Fruit fly (Drosophila melanogaster) whole organism, prepupa: ENCODE data around the gene nwk.

Experiments used
- Blimp-1 ChIP-seq: fragments of 200-800 bp; sonication (Bioruptor generic); optimal IDR thresholded peaks from 3 replicates; lab custom pipeline; 2017; ENCODE audit warnings: missing biosample characterization, missing genetic modification characterization, mild to moderate bottlenecking, moderate library complexity, missing genetic modification reagents
- CG10631 ChIP-seq: fragments of 200-800 bp; sonication (Bioruptor generic); optimal IDR thresholded peaks from 2 replicates; lab custom pipeline; 2016; ENCODE audit warnings: missing biosample characterization, missing genetic modification characterization
- CG10669 ChIP-seq: fragments of 200-800 bp; sonication (Bioruptor generic); optimal IDR thresholded peaks from 3 replicates; lab custom pipeline; 2018; ENCODE audit warnings: missing biosample characterization, mild to moderate bottlenecking, missing genetic modification characterization, moderate library complexity
- CG11902 ChIP-seq: fragments of 200-800 bp; sonication (Bioruptor generic); optimal IDR thresholded peaks from 3 replicates; lab custom pipeline; 2016; ENCODE audit warnings: missing biosample characterization, missing genetic modification characterization
- CG15336 ChIP-seq: fragments of 200-800 bp; sonication (Bioruptor generic); IDR thresholded peaks from 2 replicates; pipeline ENCODE4 v1.3.6; 2022; ENCODE audit warnings: missing biosample characterization, missing genetic modification characterization
- CG3032 ChIP-seq: fragments of 200-800 bp; optimal IDR thresholded peaks from 2 replicates; lab custom pipeline; 2019; ENCODE audit warnings: missing biosample characterization, mild to moderate bottlenecking, missing genetic modification characterization, moderate library complexity
- CG31627 ChIP-seq: fragments of 200-800 bp; sonication (Bioruptor generic); optimal IDR thresholded peaks from 3 replicates; lab custom pipeline; 2016; ENCODE audit warnings: missing biosample characterization, missing genetic modification characterization
- CG32006 ChIP-seq: fragments of 200-800 bp; sonication (Bioruptor generic); optimal IDR thresholded peaks from 3 replicates; lab custom pipeline; 2017; ENCODE audit warnings: missing biosample characterization, mild to moderate bottlenecking, missing genetic modification characterization
- CG34406 ChIP-seq: fragments of 200-800 bp; sonication (Bioruptor generic); optimal IDR thresholded peaks from 3 replicates; lab custom pipeline; 2016; ENCODE audit warnings: missing biosample characterization, missing genetic modification characterization
- CG6163 ChIP-seq: fragments of 200-800 bp; sonication (Bioruptor generic); IDR thresholded peaks from 3 replicates; pipeline ENCODE4 v1.3.6; 2022; ENCODE audit warnings: missing biosample characterization, missing genetic modification characterization
- CG6854 ChIP-seq: fragments of 200-800 bp; sonication (Bioruptor generic); optimal IDR thresholded peaks from 2 replicates; lab custom pipeline; 2017; ENCODE audit warnings: missing biosample characterization, mild to moderate bottlenecking, missing genetic modification characterization
- CG7368 ChIP-seq: fragments of 200-800 bp; sonication (Bioruptor generic); optimal IDR thresholded peaks from 3 replicates; lab custom pipeline; 2016; ENCODE audit warnings: missing biosample characterization, missing genetic modification characterization
- CG8119 ChIP-seq: fragments of 200-800 bp; sonication (Bioruptor generic); IDR thresholded peaks from 3 replicates; pipeline ENCODE4 v1.3.6; 2022; ENCODE audit warnings: missing biosample characterization, missing genetic modification characterization
- Eip75B ChIP-seq: fragments of 200-800 bp; sonication (Bioruptor generic); optimal IDR thresholded peaks from 3 replicates; lab custom pipeline; 2016; ENCODE audit warnings: missing biosample characterization, missing genetic modification characterization
- Eip78C ChIP-seq: fragments of 200-800 bp; sonication (Bioruptor generic); peaks from one replicate; lab custom pipeline; 2016; ENCODE audit warnings: missing biosample characterization, missing genetic modification characterization
- Eip93F ChIP-seq: fragments of 200-800 bp; sonication (Bioruptor generic); optimal IDR thresholded peaks from 2 replicates; lab custom pipeline; 2016; ENCODE audit warnings: missing biosample characterization, mild to moderate bottlenecking, missing genetic modification characterization
- Ets21C ChIP-seq: fragments of 200-800 bp; sonication (Bioruptor generic); optimal IDR thresholded peaks from 3 replicates; lab custom pipeline; 2016; ENCODE audit warnings: missing biosample characterization, missing genetic modification characterization
- Ets96B ChIP-seq: fragments of 200-800 bp; optimal IDR thresholded peaks from 2 replicates; lab custom pipeline; 2019; ENCODE audit warnings: missing biosample characterization, mild to moderate bottlenecking, missing genetic modification characterization, moderate library complexity
- Hr4 ChIP-seq: fragments of 200-800 bp; sonication (Bioruptor generic); optimal IDR thresholded peaks from 3 replicates; lab custom pipeline; 2016; ENCODE audit warnings: missing biosample characterization, missing genetic modification characterization
- Lpt ChIP-seq: fragments of 200-800 bp; sonication (Bioruptor generic); optimal IDR thresholded peaks from 3 replicates; lab custom pipeline; 2016; ENCODE audit warnings: missing biosample characterization, missing genetic modification characterization
- Met ChIP-seq: fragments of 200-800 bp; sonication (Bioruptor generic); optimal IDR thresholded peaks from 3 replicates; lab custom pipeline; 2016; ENCODE audit warnings: missing biosample characterization, missing genetic modification characterization
- Smox ChIP-seq: fragments of 200-800 bp; sonication (Bioruptor generic); optimal IDR thresholded peaks from 3 replicates; lab custom pipeline; 2016; ENCODE audit warnings: missing biosample characterization, missing genetic modification characterization
- Sox14 ChIP-seq: fragments of 200-800 bp; sonication (Bioruptor generic); optimal IDR thresholded peaks from 3 replicates; lab custom pipeline; 2016; ENCODE audit warnings: missing biosample characterization, missing genetic modification characterization
- acj6 ChIP-seq: fragments of 200-800 bp; sonication (Bioruptor generic); optimal IDR thresholded peaks from 3 replicates; lab custom pipeline; 2016; ENCODE audit warnings: missing biosample characterization, missing genetic modification characterization
- dac ChIP-seq: fragments of 200-800 bp; sonication (Bioruptor generic); optimal IDR thresholded peaks from 2 replicates; lab custom pipeline; 2017; ENCODE audit warnings: missing biosample characterization, mild to moderate bottlenecking, missing genetic modification characterization
- dsx ChIP-seq: fragments of 200-800 bp; optimal IDR thresholded peaks from 3 replicates; lab custom pipeline; 2019; ENCODE audit warnings: missing biosample characterization, mild to moderate bottlenecking, missing genetic modification characterization, moderate library complexity; ENCODE audit not compliant: poor library complexity, severe bottlenecking
- eg ChIP-seq: fragments of 200-800 bp; sonication (Bioruptor generic); IDR thresholded peaks from 3 replicates; pipeline ENCODE4 v1.3.6; 2022; ENCODE audit warnings: missing biosample characterization, missing genetic modification characterization
- esn ChIP-seq: fragments of 200-800 bp; sonication (Bioruptor generic); optimal IDR thresholded peaks from 2 replicates; lab custom pipeline; 2016; ENCODE audit warnings: missing biosample characterization, mild to moderate bottlenecking, missing genetic modification characterization, moderate library complexity
- fd85E ChIP-seq: fragments of 200-800 bp; sonication (Bioruptor generic); optimal IDR thresholded peaks from 3 replicates; lab custom pipeline; 2016; ENCODE audit warnings: missing biosample characterization, missing genetic modification characterization
- fkh ChIP-seq: fragments of 200-800 bp; sonication (Bioruptor generic); optimal IDR thresholded peaks from 3 replicates; lab custom pipeline; 2017; ENCODE audit warnings: missing biosample characterization, mild to moderate bottlenecking, missing genetic modification characterization, moderate library complexity
- lz ChIP-seq: fragments of 200-800 bp; sonication (Bioruptor generic); optimal IDR thresholded peaks from 3 replicates; lab custom pipeline; 2016; ENCODE audit warnings: missing biosample characterization, missing genetic modification characterization
- pdm3 ChIP-seq: fragments of 200-800 bp; sonication (Bioruptor generic); optimal IDR thresholded peaks from 3 replicates; lab custom pipeline; 2016; ENCODE audit warnings: missing biosample characterization, missing genetic modification characterization
- salr ChIP-seq, 2 experiments: fragments of 200-800 bp; sonication (Bioruptor generic); optimal IDR thresholded peaks; 3 replicates each; lab custom pipeline; 2016 to 2018; ENCODE audit warnings: missing biosample characterization in 2 of 2, missing genetic modification characterization in 2 of 2, mild to moderate bottlenecking in 1 of 2
- spab ChIP-seq: fragments of 200-800 bp; sonication (Bioruptor generic); optimal IDR thresholded peaks from 2 replicates; lab custom pipeline; 2017; ENCODE audit warnings: missing biosample characterization, mild to moderate bottlenecking, missing genetic modification characterization, missing genetic modification reagents
- svp ChIP-seq: fragments of 200-800 bp; sonication (Bioruptor generic); peaks from one replicate; lab custom pipeline; 2016; ENCODE audit warnings: missing biosample characterization, missing genetic modification characterization
- vri ChIP-seq: fragments of 200-800 bp; sonication (Bioruptor generic); optimal IDR thresholded peaks from 3 replicates; lab custom pipeline; 2016; ENCODE audit warnings: missing biosample characterization, mild to moderate bottlenecking, missing genetic modification characterization

nwk gene

dm6 chr3L:9128700-9129582 is 8.7 kb upstream of the nwk start (continued):
- TF ChIP-seq esn (no peak), Eip75B (GFP tag; lab: Kevin White, UChicago) (no peak), dac (GFP tag; lab: Kevin White, UChicago) (no peak), CG15336 (GFP tag; lab: Robert Waterston, UW) (peak; percentile 46; the same call in 1 of the 2 replicates), lz (GFP tag; lab: Kevin White, UChicago) (no peak), CG8119 (GFP tag; lab: Robert Waterston, UW) (peak; percentile 56; the same call in 2 of the 3 replicates), Eip93F (no peak), spab (GFP tag; lab: Kevin White, UChicago) (no peak), vri (GFP tag; lab: Kevin White, UChicago) (no peak), Blimp-1 (GFP tag; lab: Kevin White, UChicago) (no peak), Hr4 (GFP tag; lab: Kevin White, UChicago) (peak; percentile 49), CG32006 (GFP tag; lab: Kevin White, UChicago) (peak; percentile 85), CG7368 (GFP tag; lab: Kevin White, UChicago) (no peak), CG10631 (GFP tag; lab: Kevin White, UChicago) (peak; percentile 32), dsx (GFP tag; lab: Kevin White, UChicago) (peak; percentile 5), Ets21C (GFP tag; lab: Kevin White, UChicago) (no peak), fd85E (no peak), Sox14 (GFP tag; lab: Kevin White, UChicago) (no peak), CG11902 (GFP tag; lab: Kevin White, UChicago) (no peak), CG31627 (GFP tag; lab: Kevin White, UChicago) (no peak), CG6854 (GFP tag; lab: Kevin White, UChicago) (no peak), CG3032 (no peak)

dm6 chr3L:9129583-9130146 is 8.0 kb upstream of the nwk start:
- no peak for TF ChIP-seq vri (GFP tag; lab: Kevin White, UChicago)
- peak; percentile 8 for TF ChIP-seq Eip78C (GFP tag; lab: Kevin White, UChicago)
- 0 out of 3 replicates have a peak, but pooled peaks have one; percentile 33 for TF ChIP-seq eg (GFP tag; lab: Robert Waterston, UW)
- TF ChIP-seq, all 60 proteins: peak for 2

- TF ChIP-seq CG6854 (GFP tag; lab: Kevin White, UChicago) = no peak
- no peak for TF ChIP-seq Met (GFP tag; lab: Kevin White, UChicago)
- TF ChIP-seq CG15336 (GFP tag; lab: Robert Waterston, UW) = peak; percentile 34; the same call in 1 of the 2 replicates
- peak; percentile 3 for TF ChIP-seq Sox14 (GFP tag; lab: Kevin White, UChicago)
- no peak for TF ChIP-seq dac (GFP tag; lab: Kevin White, UChicago)
- no peak for TF ChIP-seq CG34406 (GFP tag; lab: Kevin White, UChicago)
- peak; percentile 55 for TF ChIP-seq svp (GFP tag; lab: Kevin White, UChicago)
- TF ChIP-seq Eip75B (GFP tag; lab: Kevin White, UChicago) = peak; percentile 42
- TF ChIP-seq CG6163 (GFP tag; lab: Robert Waterston, UW) = 0 out of 3 replicates have a peak, but pooled peaks have one; percentile 27
- TF ChIP-seq CG10669 (GFP tag; lab: Kevin White, UChicago) = no peak
- TF ChIP-seq Lpt (GFP tag; lab: Kevin White, UChicago) = no peak
- TF ChIP-seq Eip78C (GFP tag; lab: Kevin White, UChicago) = peak; percentile 29
- TF ChIP-seq acj6 (GFP tag; lab: Kevin White, UChicago) = no peak
- no peak for TF ChIP-seq Ets21C (GFP tag; lab: Kevin White, UChicago)
- no peak for TF ChIP-seq eg (GFP tag; lab: Robert Waterston, UW)
- no peak for TF ChIP-seq CG11902 (GFP tag; lab: Kevin White, UChicago)
- TF ChIP-seq Ets96B (tag; lab: Kevin White, UChicago) = no peak
- no peak for TF ChIP-seq salr (GFP tag; optimal IDR thresholded peaks at IDR 0.05; lab: Kevin White, UChicago)
- TF ChIP-seq Smox = no peak
- no peak for TF ChIP-seq CG32006 (GFP tag; lab: Kevin White, UChicago)
- TF ChIP-seq pdm3 (GFP tag; lab: Kevin White, UChicago) = no peak
- peak; percentile 68 for TF ChIP-seq fkh
Measured at dm6 chr3L:9134349-9134748, 3.3 kb upstream of the nwk start, which contains the start of the genes bol and Dhpr. bol (minus strand) TSS chr3L:9134405. Dhpr (plus strand) TSS chr3L:9134560.
